Worm (Caenorhabditis elegans): ENCODE data around the gene ndub-3.

ndub-3 gene

DNA sequence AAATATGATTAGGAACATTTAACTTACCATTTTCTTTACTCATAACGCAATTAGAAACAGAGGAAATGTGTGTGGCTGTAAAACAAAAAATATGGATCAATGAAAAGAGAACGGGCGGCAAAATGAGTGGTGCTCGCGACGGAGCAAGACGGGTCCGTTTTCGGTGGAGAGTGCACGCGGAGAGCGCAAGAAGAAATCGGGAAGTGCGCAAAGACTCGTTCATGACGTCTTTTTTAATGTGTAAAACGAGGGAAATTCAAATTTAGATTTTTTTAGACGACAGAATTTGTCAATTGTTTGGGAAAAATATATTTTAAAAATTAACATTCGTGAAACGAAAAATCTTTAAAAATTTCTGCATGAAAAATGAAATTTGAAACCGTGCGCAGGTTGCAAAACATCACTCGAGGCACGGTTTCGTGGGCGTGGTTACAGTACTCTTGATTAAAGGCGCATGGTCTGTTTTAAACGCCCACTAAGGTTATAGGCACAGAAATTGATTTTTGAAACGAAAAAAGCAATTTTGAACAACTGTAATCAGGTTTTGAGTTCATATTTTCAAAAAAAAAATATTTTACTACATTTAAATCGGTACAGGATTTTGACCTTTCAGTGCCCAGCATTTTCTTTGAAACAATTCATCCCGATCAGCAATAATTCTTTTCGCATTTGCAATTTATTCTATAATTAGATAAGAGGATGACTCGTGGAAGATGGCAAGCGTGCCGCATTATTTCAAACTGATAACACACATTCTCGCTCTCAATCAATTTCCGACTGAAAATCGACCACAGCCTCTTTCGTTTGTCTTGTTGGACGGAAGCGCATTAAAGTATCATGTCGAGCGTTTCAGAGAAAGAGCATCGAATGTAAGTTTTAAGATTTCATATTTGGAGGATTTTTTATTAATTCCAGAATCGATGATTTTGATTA lies 4.8 kb upstream of the ndub-3 start, which contains the start of the genes szy-20 and C18E9.5 (continued):
- TF ChIP-seq nhr-28 (tag; optimal IDR thresholded peaks at IDR 0.05): no peak
- TF ChIP-seq unc-86 (tag; optimal IDR thresholded peaks at IDR 0.05): peak; percentile 87
- peak; percentile 22 for TF ChIP-seq sox-4 (tag; optimal IDR thresholded peaks at IDR 0.05)
- no peak for TF ChIP-seq mef-2 (tag; optimal IDR thresholded peaks at IDR 0.05)

DNA sequence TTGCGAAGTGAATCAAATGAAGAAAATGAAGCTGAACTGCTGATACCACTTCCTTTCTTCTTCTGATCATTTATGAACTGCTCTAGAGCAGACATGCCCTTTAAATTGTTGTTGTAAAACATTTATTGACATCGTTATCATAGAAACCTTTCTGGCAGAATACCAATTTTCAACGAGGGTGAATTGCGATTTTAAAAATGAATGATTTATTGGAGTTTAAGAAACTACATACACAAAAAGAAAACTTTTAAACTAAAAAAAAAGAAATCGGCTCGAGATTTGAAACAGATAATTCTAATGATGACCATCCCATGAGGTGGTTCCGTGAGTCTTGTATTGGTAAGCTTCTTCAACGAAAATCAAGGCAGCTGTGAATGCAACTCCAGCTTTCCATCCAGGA lies 641 bp downstream of the ndub-3 start, which contains the start of gene sftd-3:
Gene sftd-3, minus strand, starts transcription at position 101 of the 400 bp plus-strand sequence.
- no peak for TF ChIP-seq unc-130 (tag; optimal IDR thresholded peaks at IDR 0.05)
- no peak for TF ChIP-seq mef-2 (tag; optimal IDR thresholded peaks at IDR 0.05)
- TF ChIP-seq C34B4.2 (tag; optimal IDR thresholded peaks at IDR 0.05): no peak
- no peak for TF ChIP-seq mab-9 (GFP tag; IDR thresholded peaks at IDR 0.05)
- TF ChIP-seq zag-1 (tag; optimal IDR thresholded peaks at IDR 0.05): no peak
- TF ChIP-seq hlh-17 (GFP tag; optimal IDR thresholded peaks at IDR 0.05; ENCODE audit: borderline replicate concordance): no peak

DNA sequence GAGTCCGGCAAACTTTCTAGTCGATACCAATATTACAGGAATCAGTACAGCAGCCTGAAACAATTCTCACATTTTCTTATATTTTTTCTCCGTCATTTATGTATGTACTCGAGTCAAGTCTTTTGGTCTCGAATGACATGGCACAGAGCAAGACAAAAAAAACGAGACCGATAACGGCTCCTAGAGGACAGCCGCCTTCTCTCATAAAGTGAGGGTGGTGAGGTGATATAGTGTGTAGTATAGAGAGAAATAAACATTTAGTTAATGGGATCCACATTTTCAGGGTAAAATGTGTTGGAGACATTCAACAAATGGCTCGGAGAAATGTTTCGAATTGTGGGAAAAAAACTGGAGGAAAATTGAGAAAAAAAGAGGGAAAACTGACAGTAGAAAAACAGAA lies 2.5 kb downstream of the ndub-3 start:
- TF ChIP-seq hpl-2 (GFP tag; optimal IDR thresholded peaks at IDR 0.05) (no peak), fkh-4 (tag; optimal IDR thresholded peaks at IDR 0.05; ENCODE audit: borderline replicate concordance) (peak; percentile 62), lsy-2 (tag; optimal IDR thresholded peaks at IDR 0.05) (peak; percentile 7 to 48), dsc-1 (tag; optimal IDR thresholded peaks at IDR 0.05) (peak; percentile 84), nhr-47 (tag; optimal IDR thresholded peaks at IDR 0.05) (peak; percentile 23), unc-130 (tag; optimal IDR thresholded peaks at IDR 0.05) (peak; percentile 29), snu-23 (GFP tag; optimal IDR thresholded peaks at IDR 0.05) (peak; percentile 46), aly-2 (tag; optimal IDR thresholded peaks at IDR 0.05) (peak; percentile 53), lin-35 (GFP tag; optimal IDR thresholded peaks at IDR 0.05) (peak in 1 of 2 experiments; percentile 24), fkh-8 (tag; optimal IDR thresholded peaks at IDR 0.05) (no peak), alr-1 (tag; optimal IDR thresholded peaks at IDR 0.05; ENCODE audit: borderline replicate concordance) (no peak), swsn-7 (tag; optimal IDR thresholded peaks at IDR 0.05) (peak; percentile 21), rnt-1 (tag; optimal IDR thresholded peaks at IDR 0.05) (peak; percentile 71), efl-1 (optimal IDR thresholded peaks at IDR 0.05) (peak; percentile 9 to 12), efl-1 (GFP tag; optimal IDR thresholded peaks at IDR 0.05 in 1 of 2) (peak in 1 of 2 experiments; percentile 54), nhr-90 (tag; optimal IDR thresholded peaks at IDR 0.05; ENCODE audit: poor library complexity) (no peak), lin-39 (tag; optimal IDR thresholded peaks at IDR 0.05) (peak; percentile 45), lin-14 (GFP tag; optimal IDR thresholded peaks at IDR 0.05) (peak; percentile 94), ceh-8 (GFP tag; optimal IDR thresholded peaks at IDR 0.05) (no peak), nhr-71 (tag; optimal IDR thresholded peaks at IDR 0.05) (peak; percentile 74), unc-30 (tag; optimal IDR thresholded peaks at IDR 0.05) (no peak), mep-1 (tag; optimal IDR thresholded peaks at IDR 0.05) (peak; percentile 22), dpl-1 (GFP tag; optimal IDR thresholded peaks at IDR 0.05) (peak in 1 of 3 experiments; percentile 1), fos-1 (tag; optimal IDR thresholded peaks at IDR 0.05) (no peak), sup-37 (GFP tag; optimal IDR thresholded peaks at IDR 0.05) (no peak), nhr-19 (GFP tag; conservative IDR thresholded peaks at IDR 0.05) (peak; percentile 54), C04F5.9 (tag; optimal IDR thresholded peaks at IDR 0.05) (no peak)

DNA sequence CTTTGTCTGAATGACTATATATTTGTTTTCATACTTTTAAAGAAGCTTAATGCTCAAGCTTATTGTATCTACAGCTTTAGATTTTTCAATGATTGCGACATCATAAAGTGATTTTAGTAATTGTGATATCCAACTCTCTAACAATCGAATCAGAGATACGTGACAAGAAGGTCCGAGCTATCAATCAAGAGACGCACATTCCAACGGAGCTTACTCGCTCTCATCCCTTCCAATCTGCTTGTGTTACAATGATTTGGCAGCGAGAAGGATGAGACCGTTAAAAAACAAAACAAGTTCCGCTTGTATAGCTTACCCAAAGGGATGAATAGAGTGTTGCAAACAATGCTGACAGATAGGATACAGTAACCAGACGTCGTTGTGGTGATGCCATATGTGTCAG lies 3.2 kb downstream of the ndub-3 start:
- TF ChIP-seq C34B4.2 (tag; optimal IDR thresholded peaks at IDR 0.05) (no peak), lin-14 (GFP tag; optimal IDR thresholded peaks at IDR 0.05) (peak; percentile 42), rnt-1 (tag; optimal IDR thresholded peaks at IDR 0.05) (peak; percentile 62), nhr-11 (tag; optimal IDR thresholded peaks at IDR 0.05) (no peak), ama-1 (optimal IDR thresholded peaks at IDR 0.05) (peak; percentile 9), nhr-71 (tag; optimal IDR thresholded peaks at IDR 0.05) (peak; percentile 15), efl-1 (optimal IDR thresholded peaks at IDR 0.05) (no peak), efl-1 (GFP tag; optimal IDR thresholded peaks at IDR 0.05 in 1 of 2) (peak in 1 of 2 experiments; percentile 65), unc-130 (tag; optimal IDR thresholded peaks at IDR 0.05) (peak; percentile 42)

Measured in whole organism, L1 larva.